Worm (Caenorhabditis elegans): ENCODE results near the gene paqr-3.

DNA sequence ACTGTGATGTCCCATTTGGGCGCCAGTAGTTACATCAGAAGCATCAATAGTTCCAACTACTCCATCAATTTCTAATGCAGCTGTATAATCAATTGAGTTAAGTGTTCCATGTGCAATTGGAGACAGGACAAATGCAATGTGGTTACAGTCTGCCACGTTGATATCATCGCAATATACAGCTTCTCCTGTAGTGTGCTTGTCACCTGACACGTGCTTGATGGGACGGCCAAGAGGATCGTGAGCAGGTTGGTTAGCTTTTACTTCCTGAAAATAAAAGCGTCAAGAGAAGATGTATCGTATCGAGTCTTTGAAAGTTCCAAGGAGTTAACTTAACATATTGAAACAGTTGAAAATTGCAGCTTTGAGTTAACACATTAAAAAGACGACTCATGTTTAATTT is 25.1 kb upstream of the paqr-3 start:
- TF ChIP-seq unc-86 (tag; optimal IDR thresholded peaks at IDR 0.05) (no peak), pat-9 (tag; optimal IDR thresholded peaks at IDR 0.05) (no peak), npax-4 (tag; optimal IDR thresholded peaks at IDR 0.05) (no peak)
